Worm (Caenorhabditis elegans): Measurements from ENCODE around the gene T05A7.13.

The T05A7.13 gene

DNA sequence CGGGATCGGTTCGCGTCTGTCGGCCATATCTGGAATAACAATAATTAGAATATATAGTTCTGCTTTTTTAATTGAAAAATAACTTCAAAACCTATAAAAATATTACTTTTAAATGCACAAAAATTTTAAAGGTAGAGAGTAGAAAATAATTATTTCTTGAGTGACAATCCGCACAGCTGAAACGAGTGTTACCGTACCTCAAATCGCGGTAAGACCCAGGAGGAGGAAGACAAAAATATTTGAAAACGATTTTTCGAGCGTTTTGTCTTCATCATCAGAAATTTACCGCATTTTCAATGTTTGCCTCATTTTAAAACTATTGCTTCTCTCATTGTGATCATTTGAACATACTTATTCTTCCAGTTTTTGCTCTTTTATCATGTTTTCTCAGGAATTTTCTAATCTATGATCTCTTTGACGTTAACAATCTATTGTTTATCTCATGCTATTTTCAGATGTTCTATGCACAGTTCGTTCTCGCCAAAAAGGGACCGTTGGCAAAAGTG, 37.1 kb upstream of the T05A7.13 start, which contains the start of the genes rpn-5 and scc-1 (continued):
- no peak for TF ChIP-seq unc-62 (GFP tag; optimal IDR thresholded peaks at IDR 0.05)
- peak; percentile 4 for TF ChIP-seq sem-4 (tag; optimal IDR thresholded peaks at IDR 0.05)
- TF ChIP-seq mbf-1 (tag; optimal IDR thresholded peaks at IDR 0.05): no peak
- TF ChIP-seq nhr-11 (tag; optimal IDR thresholded peaks at IDR 0.05): no peak
- peak; percentile 98 for TF ChIP-seq skn-1 (tag; optimal IDR thresholded peaks at IDR 0.05)
- no peak for TF ChIP-seq unc-39 (tag; optimal IDR thresholded peaks at IDR 0.05)
- no peak for TF ChIP-seq dmd-4 (tag; optimal IDR thresholded peaks at IDR 0.05)
- peak; percentile 56 for TF ChIP-seq sma-3 (GFP tag; optimal IDR thresholded peaks at IDR 0.05)

ce11 chrII:4696055-4696454, 34.9 kb upstream of the T05A7.13 start:
- TF ChIP-seq lin-11 (tag; optimal IDR thresholded peaks at IDR 0.05): no peak
- no peak for TF ChIP-seq ztf-1 (GFP tag; conservative IDR thresholded peaks at IDR 0.05)
- no peak for TF ChIP-seq nhr-237 (tag; optimal IDR thresholded peaks at IDR 0.05)
- no peak for TF ChIP-seq ama-1 (optimal IDR thresholded peaks at IDR 0.05)
- no peak for TF ChIP-seq mab-5 (tag; optimal IDR thresholded peaks at IDR 0.05)
- no peak for TF ChIP-seq mbf-1 (tag; optimal IDR thresholded peaks at IDR 0.05)
- no peak for TF ChIP-seq snpc-4 (tag; optimal IDR thresholded peaks at IDR 0.05)
- TF ChIP-seq crh-2 (tag; optimal IDR thresholded peaks at IDR 0.05): peak; percentile 1

DNA sequence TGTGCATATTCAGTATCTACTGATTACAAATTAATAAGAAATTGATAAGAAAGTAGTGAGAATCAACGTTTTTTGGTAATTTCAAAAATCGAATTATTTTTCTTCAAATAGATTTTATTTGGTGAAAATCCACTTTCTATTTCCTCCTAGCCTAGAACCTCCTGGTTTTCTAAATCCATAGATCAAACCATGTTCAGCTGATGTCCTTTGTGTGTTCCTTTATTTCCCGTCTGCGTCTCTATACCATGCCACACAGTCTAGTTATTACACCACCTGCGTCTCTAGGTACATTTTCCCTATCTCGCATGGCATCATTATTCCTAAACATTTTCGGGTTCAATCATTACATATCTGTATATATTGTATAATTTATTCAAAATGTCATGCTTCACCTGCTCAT, 32.0 kb upstream of the T05A7.13 start, which contains the start of gene F10G7.5:
F10G7.5 (plus strand) TSS at position 286 of the 400 bp plus-strand sequence.
- TF ChIP-seq nhr-12 (tag; optimal IDR thresholded peaks at IDR 0.05) (no peak), crh-2 (tag; optimal IDR thresholded peaks at IDR 0.05) (peak; percentile 17), lsy-2 (tag; optimal IDR thresholded peaks at IDR 0.05) (peak in 1 of 2 experiments; percentile 60), F13H6.1 (tag; optimal IDR thresholded peaks at IDR 0.05) (peak; percentile 11), mdl-1 (tag; optimal IDR thresholded peaks at IDR 0.05) (peak in 1 of 2 experiments; percentile 8), ztf-11 (tag; optimal IDR thresholded peaks at IDR 0.05) (no peak), aly-2 (tag; optimal IDR thresholded peaks at IDR 0.05) (no peak), mab-5 (tag; optimal IDR thresholded peaks at IDR 0.05) (no peak), C34F6.9 (tag; optimal IDR thresholded peaks at IDR 0.05) (peak; percentile 42), ztf-4 (tag; optimal IDR thresholded peaks at IDR 0.05) (no peak), gmeb-1 (tag; optimal IDR thresholded peaks at IDR 0.05) (no peak), fos-1 (tag; optimal IDR thresholded peaks at IDR 0.05) (peak; percentile 49), sma-9 (GFP tag; optimal IDR thresholded peaks at IDR 0.05) (peak; percentile 27), sma-9 (tag; optimal IDR thresholded peaks at IDR 0.05) (no peak), unc-39 (tag; optimal IDR thresholded peaks at IDR 0.05) (no peak)

ce11 chrII:4689477-4689876, 28.3 kb upstream of the T05A7.13 start, which contains the start of gene F10G7.12:
Gene F10G7.12, plus strand, starts transcription at chrII:4689777.
- TF ChIP-seq lsy-2 (tag; optimal IDR thresholded peaks at IDR 0.05) (no peak), lin-39 (tag; optimal IDR thresholded peaks at IDR 0.05) (no peak), R02D3.7 (tag; optimal IDR thresholded peaks at IDR 0.05) (no peak), zag-1 (tag; optimal IDR thresholded peaks at IDR 0.05) (no peak), F13H6.1 (tag; optimal IDR thresholded peaks at IDR 0.05) (no peak), unc-62 (GFP tag; optimal IDR thresholded peaks at IDR 0.05) (no peak), gmeb-1 (tag; optimal IDR thresholded peaks at IDR 0.05) (no peak), nhr-11 (tag; optimal IDR thresholded peaks at IDR 0.05) (no peak)

DNA sequence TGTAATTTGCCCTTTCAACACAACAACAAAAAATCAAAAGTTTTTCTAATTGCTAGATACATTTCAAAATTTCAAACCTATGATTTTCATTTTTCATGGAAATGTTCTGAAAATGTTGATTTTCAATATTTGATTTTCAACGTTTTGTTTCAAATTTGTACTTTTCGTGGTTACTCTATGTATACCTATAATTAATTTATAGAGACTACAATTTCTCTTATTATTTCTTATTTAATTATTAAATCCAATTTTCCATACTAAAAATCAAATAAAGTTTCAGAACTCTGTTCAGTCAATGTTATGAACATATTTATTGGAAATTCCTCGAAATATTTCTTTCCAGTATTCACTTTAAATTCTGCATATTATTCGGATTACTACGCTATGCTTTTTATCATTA, 25.8 kb upstream of the T05A7.13 start, which contains the start of gene sre-39:
sre-39 (plus strand) TSS at position 301 of the 400 bp plus-strand sequence.
- TF ChIP-seq C34F6.9 (tag; optimal IDR thresholded peaks at IDR 0.05): no peak
- TF ChIP-seq sem-4 (tag; optimal IDR thresholded peaks at IDR 0.05): no peak
- no peak for TF ChIP-seq lsy-2 (tag; optimal IDR thresholded peaks at IDR 0.05)
- no peak for TF ChIP-seq unc-62 (GFP tag; optimal IDR thresholded peaks at IDR 0.05)
- TF ChIP-seq nhr-12 (tag; optimal IDR thresholded peaks at IDR 0.05): no peak
- no peak for TF ChIP-seq nhr-10 (tag; optimal IDR thresholded peaks at IDR 0.05)
- no peak for TF ChIP-seq ZK546.5 (tag; optimal IDR thresholded peaks at IDR 0.05)

DNA sequence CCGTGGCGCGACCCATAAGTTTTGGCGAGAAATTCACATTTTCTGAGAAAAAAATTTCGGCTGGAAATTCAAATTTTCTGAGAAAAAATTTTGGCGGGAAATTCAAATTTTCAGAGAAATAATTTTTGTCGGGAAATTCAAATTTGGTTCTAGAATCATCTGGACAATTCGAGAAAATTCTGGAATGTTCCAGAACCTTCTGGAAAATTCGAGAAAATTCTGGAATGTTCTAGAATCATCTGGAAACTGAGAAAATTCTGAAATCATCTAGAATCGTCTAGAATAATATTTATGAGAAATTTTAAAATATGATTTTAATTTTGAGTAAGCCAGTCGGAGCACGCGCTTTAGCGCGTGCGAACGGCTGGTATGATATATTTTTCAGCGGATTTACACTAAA, 23.7 kb upstream of the T05A7.13 start:
- TF ChIP-seq ceh-82 (tag; optimal IDR thresholded peaks at IDR 0.05) (no peak), zag-1 (tag; optimal IDR thresholded peaks at IDR 0.05) (no peak), ZK546.5 (tag; optimal IDR thresholded peaks at IDR 0.05) (no peak), ceh-16 (tag; optimal IDR thresholded peaks at IDR 0.05) (no peak)

Measured in whole organism, L2 larva.